Worm (Caenorhabditis elegans): ENCODE measurements around the gene ule-5.

The ule-5 gene

ce11 chrX:11878109-11878508 lies 4.8 kb upstream of the ule-5 start, which contains the start of gene Y62H9A.2:
TSS of gene Y62H9A.2 (minus strand) at chrX:11878209.
- TF ChIP-seq nhr-67 (tag; optimal IDR thresholded peaks at IDR 0.05) (no peak), hmg-11 (tag; optimal IDR thresholded peaks at IDR 0.05) (no peak), lsy-12 (tag; optimal IDR thresholded peaks at IDR 0.05) (no peak), nhr-76 (tag; optimal IDR thresholded peaks at IDR 0.05) (no peak), nhr-237 (tag; optimal IDR thresholded peaks at IDR 0.05) (no peak)

- no peak for TF ChIP-seq ceh-28 (tag; optimal IDR thresholded peaks at IDR 0.05)
- TF ChIP-seq unc-62 (GFP tag; optimal IDR thresholded peaks at IDR 0.05), result no peak
- no peak for TF ChIP-seq nhr-25 (tag; optimal IDR thresholded peaks at IDR 0.05)
- TF ChIP-seq pqm-1 (tag; optimal IDR thresholded peaks at IDR 0.05), result no peak
- TF ChIP-seq ceh-82 (tag; optimal IDR thresholded peaks at IDR 0.05), result no peak
- no peak for TF ChIP-seq nfya-1 (tag; optimal IDR thresholded peaks at IDR 0.05; ENCODE audit: insufficient read depth)
Measured at ce11 chrX:11879871-11880270, 3.1 kb upstream of the ule-5 start, which contains the start of the genes Y62H9A.3 and Y62H9A.4. TSS of gene Y62H9A.3 (minus strand) at chrX:11879971. TSS of gene Y62H9A.4 (plus strand) at chrX:11880126.

ce11 chrX:11885577-11885976 lies 2.6 kb downstream of the ule-5 start, which contains the start of gene Y62H9A.7:
TSS of gene Y62H9A.7 (minus strand) at chrX:11885677.
- no peak for TF ChIP-seq egl-5 (tag; optimal IDR thresholded peaks at IDR 0.05)
- no peak for TF ChIP-seq nhr-25 (tag; optimal IDR thresholded peaks at IDR 0.05)
- TF ChIP-seq zag-1 (tag; optimal IDR thresholded peaks at IDR 0.05), result no peak
- no peak for TF ChIP-seq ceh-16 (tag; optimal IDR thresholded peaks at IDR 0.05)
- TF ChIP-seq pqm-1 (tag; optimal IDR thresholded peaks at IDR 0.05), result no peak
- no peak for TF ChIP-seq elt-2 (tag; optimal IDR thresholded peaks at IDR 0.05)
- TF ChIP-seq ztf-4 (tag; optimal IDR thresholded peaks at IDR 0.05), result no peak
- TF ChIP-seq daf-12 (tag; optimal IDR thresholded peaks at IDR 0.05), result no peak
- TF ChIP-seq ZK546.5 (tag; optimal IDR thresholded peaks at IDR 0.05), result no peak
- no peak for TF ChIP-seq jun-1 (tag; optimal IDR thresholded peaks at IDR 0.05)
- TF ChIP-seq ama-1 (optimal IDR thresholded peaks at IDR 0.05), result no peak
- no peak for TF ChIP-seq fos-1 (tag; optimal IDR thresholded peaks at IDR 0.05)
- TF ChIP-seq skn-1 (tag; optimal IDR thresholded peaks at IDR 0.05), result no peak
- no peak for TF ChIP-seq lin-39 (tag; optimal IDR thresholded peaks at IDR 0.05)
- no peak for TF ChIP-seq mml-1 (tag; optimal IDR thresholded peaks at IDR 0.05)
- TF ChIP-seq pha-4 (tag; optimal IDR thresholded peaks at IDR 0.05), result no peak
- TF ChIP-seq ceh-9 (tag; optimal IDR thresholded peaks at IDR 0.05), result no peak
- no peak for TF ChIP-seq hmg-11 (tag; optimal IDR thresholded peaks at IDR 0.05)

ce11 chrX:11892328-11892727 lies 9.4 kb downstream of the ule-5 start, which contains the start of gene Y62H9A.8:
TSS of gene Y62H9A.8 (minus strand) at chrX:11892428.
- TF ChIP-seq aly-2 (tag; optimal IDR thresholded peaks at IDR 0.05) (no peak), ZK546.5 (tag; optimal IDR thresholded peaks at IDR 0.05) (no peak), ceh-28 (tag; optimal IDR thresholded peaks at IDR 0.05) (no peak), fkh-10 (GFP tag; optimal IDR thresholded peaks at IDR 0.05) (no peak), egl-27 (tag; optimal IDR thresholded peaks at IDR 0.05) (no peak), lsy-12 (tag; optimal IDR thresholded peaks at IDR 0.05) (no peak), elt-1 (tag; optimal IDR thresholded peaks at IDR 0.05) (no peak), mml-1 (tag; optimal IDR thresholded peaks at IDR 0.05) (no peak), skn-1 (tag; optimal IDR thresholded peaks at IDR 0.05) (no peak), nhr-237 (tag; optimal IDR thresholded peaks at IDR 0.05) (no peak), ama-1 (optimal IDR thresholded peaks at IDR 0.05) (no peak), snpc-4 (tag; optimal IDR thresholded peaks at IDR 0.05) (no peak), lin-15B (tag; optimal IDR thresholded peaks at IDR 0.05) (no peak), elt-2 (tag; optimal IDR thresholded peaks at IDR 0.05) (no peak), sea-2 (GFP tag; optimal IDR thresholded peaks at IDR 0.05) (no peak), hmg-11 (tag; optimal IDR thresholded peaks at IDR 0.05) (no peak), elt-3 (tag; optimal IDR thresholded peaks at IDR 0.05) (no peak), lin-39 (tag; optimal IDR thresholded peaks at IDR 0.05) (no peak), tbx-2 (tag; optimal IDR thresholded peaks at IDR 0.05) (no peak)

ce11 chrX:11896708-11897107 lies 13.8 kb downstream of the ule-5 start:
- TF ChIP-seq pqm-1 (tag; optimal IDR thresholded peaks at IDR 0.05) (no peak), mml-1 (tag; optimal IDR thresholded peaks at IDR 0.05) (no peak), lsy-12 (tag; optimal IDR thresholded peaks at IDR 0.05) (no peak), fkh-10 (GFP tag; optimal IDR thresholded peaks at IDR 0.05) (no peak), pha-4 (tag; optimal IDR thresholded peaks at IDR 0.05) (no peak), nhr-23 (tag; optimal IDR thresholded peaks at IDR 0.05) (no peak), nhr-237 (tag; optimal IDR thresholded peaks at IDR 0.05) (no peak), ama-1 (optimal IDR thresholded peaks at IDR 0.05) (no peak), tbx-2 (tag; optimal IDR thresholded peaks at IDR 0.05) (no peak), ztf-4 (tag; optimal IDR thresholded peaks at IDR 0.05) (no peak), fos-1 (tag; optimal IDR thresholded peaks at IDR 0.05) (no peak), elt-3 (tag; optimal IDR thresholded peaks at IDR 0.05) (no peak), aly-2 (tag; optimal IDR thresholded peaks at IDR 0.05) (no peak)

Measured in whole organism, L3 larva.